Fruit fly (Drosophila melanogaster) whole organism, embryonic: ENCODE results near the gene CG46523.
A peak's percentile ranks its signal among the peaks of the same experiment; 100 is the strongest.

Experiments used
- Aef1 ChIP-seq: fragments of 200-800 bp; sonication (Bioruptor generic); IDR thresholded peaks from 3 replicates; pipeline ENCODE4 v1.3.6; 2022; ENCODE audit warnings: missing biosample characterization, missing genetic modification characterization
- B-H1 ChIP-seq: fragments of 200-800 bp; sonication (Bioruptor generic); IDR thresholded peaks from 3 replicates; pipeline ENCODE4 v1.3.6; 2022; ENCODE audit warnings: missing biosample characterization, missing genetic modification characterization
- BtbVII ChIP-seq: fragments of 200-800 bp; sonication (Bioruptor generic); optimal IDR thresholded peaks from 3 replicates; lab custom pipeline; 2017; ENCODE audit warnings: missing biosample characterization, mild to moderate bottlenecking, missing genetic modification characterization
- CG10147 ChIP-seq: fragments of 200-800 bp; sonication (Bioruptor generic); optimal IDR thresholded peaks from 2 replicates; lab custom pipeline; 2019; ENCODE audit warnings: missing biosample characterization, mild to moderate bottlenecking, missing genetic modification characterization, moderate library complexity
- CG10431 ChIP-seq: fragments of 200-800 bp; sonication (Bioruptor generic); optimal IDR thresholded peaks from 3 replicates; lab custom pipeline; 2018; ENCODE audit warnings: missing biosample characterization, mild to moderate bottlenecking, missing genetic modification characterization
- CG11085 ChIP-seq: fragments of 200-800 bp; sonication (Bioruptor generic); IDR thresholded peaks from 2 replicates; pipeline ENCODE4 v1.3.6; 2022; ENCODE audit warnings: missing biosample characterization, missing genetic modification characterization
- CG11695 ChIP-seq: fragments of 200-800 bp; sonication (Bioruptor generic); IDR thresholded peaks from 3 replicates; pipeline ENCODE4 v1.3.6; 2022; ENCODE audit warnings: missing biosample characterization, missing genetic modification characterization
- CG11723 ChIP-seq: fragments of 200-800 bp; sonication (Bioruptor generic); optimal IDR thresholded peaks from 2 replicates; lab custom pipeline; 2017; ENCODE audit warnings: missing biosample characterization, mild to moderate bottlenecking, missing genetic modification characterization
- CG12071 ChIP-seq: fragments of 200-800 bp; sonication (Bioruptor generic); optimal IDR thresholded peaks from 3 replicates; lab custom pipeline; 2018; ENCODE audit warnings: missing biosample characterization, mild to moderate bottlenecking, missing genetic modification characterization
- CG13123 ChIP-seq: fragments of 200-800 bp; sonication (Bioruptor generic); optimal IDR thresholded peaks from 2 replicates; lab custom pipeline; 2016; ENCODE audit warnings: missing biosample characterization, missing genetic modification characterization
- CG13624 ChIP-seq: fragments of 200-800 bp; sonication (Bioruptor generic); optimal IDR thresholded peaks from 2 replicates; lab custom pipeline; 2016; ENCODE audit warnings: missing biosample characterization, missing genetic modification characterization
- CG13775 ChIP-seq: fragments of 200-800 bp; sonication (Bioruptor generic); optimal IDR thresholded peaks from 3 replicates; lab custom pipeline; 2017; ENCODE audit warnings: missing biosample characterization, mild to moderate bottlenecking, missing genetic modification characterization
- CG1529 ChIP-seq: fragments of 200-800 bp; sonication (Bioruptor generic); optimal IDR thresholded peaks from 3 replicates; lab custom pipeline; 2018; ENCODE audit warnings: missing biosample characterization, missing genetic modification characterization
- CG1647 ChIP-seq: fragments of 200-800 bp; sonication (Bioruptor generic); optimal IDR thresholded peaks from 3 replicates; lab custom pipeline; 2016; ENCODE audit warnings: missing biosample characterization, missing genetic modification characterization
- CG1832 ChIP-seq: fragments of 200-800 bp; sonication (Bioruptor generic); optimal IDR thresholded peaks from 2 replicates; lab custom pipeline; 2017; ENCODE audit warnings: missing biosample characterization, mild to moderate bottlenecking, missing genetic modification characterization, inconsistent platforms
- CG2889 ChIP-seq: fragments of 200-800 bp; sonication (Bioruptor generic); IDR thresholded peaks from 3 replicates; pipeline ENCODE4 v1.3.6; 2022; ENCODE audit warnings: missing biosample characterization, missing genetic modification characterization
- CG3726 ChIP-seq: fragments of 200-800 bp; sonication (Bioruptor generic); IDR thresholded peaks from 3 replicates; pipeline ENCODE4, ENCODE4 v1.3.6; 2022; ENCODE audit warnings: missing biosample characterization, missing genetic modification characterization
- CG6272 ChIP-seq: fragments of 200-800 bp; sonication (Bioruptor generic); IDR thresholded peaks from 2 replicates; pipeline ENCODE4 v1.3.6; 2022; ENCODE audit warnings: missing biosample characterization, missing genetic modification characterization
- CG8281 ChIP-seq: fragments of 200-800 bp; sonication (Bioruptor generic); optimal IDR thresholded peaks from 2 replicates; lab custom pipeline; 2018; ENCODE audit warnings: missing biosample characterization, mild to moderate bottlenecking, missing genetic modification characterization, moderate library complexity
- CG9932 ChIP-seq: fragments of 200-800 bp; sonication (Bioruptor generic); IDR thresholded peaks from 2 replicates; pipeline ENCODE4 v1.3.6; 2022; ENCODE audit warnings: missing biosample characterization, missing genetic modification characterization
- Chrac-16 ChIP-seq: fragments of 200-800 bp; sonication (Bioruptor generic); optimal IDR thresholded peaks from 3 replicates; lab custom pipeline; 2016; ENCODE audit warnings: missing biosample characterization, missing genetic modification characterization
- CkIIα-i1 ChIP-seq: fragments of 200-800 bp; sonication (Bioruptor generic); IDR thresholded peaks from 2 replicates; pipeline ENCODE4 v1.3.6; 2022; ENCODE audit warnings: missing biosample characterization, missing genetic modification characterization
- E2f2 ChIP-seq: fragments of 200-800 bp; sonication (Bioruptor generic); IDR thresholded peaks from 2 replicates; pipeline ENCODE4 v1.3.6; 2022; ENCODE audit warnings: missing biosample characterization, missing genetic modification characterization
- H15 ChIP-seq: fragments of 200-800 bp; sonication (Bioruptor generic); IDR thresholded peaks from 3 replicates; pipeline ENCODE4 v1.3.6; 2022; ENCODE audit warnings: missing biosample characterization, missing genetic modification characterization
- HLHmδ ChIP-seq: fragments of 200-800 bp; sonication (Bioruptor generic); optimal IDR thresholded peaks from 2 replicates; lab custom pipeline; 2018; ENCODE audit warnings: missing biosample characterization, mild to moderate bottlenecking, missing genetic modification characterization, moderate library complexity
- Hand ChIP-seq: fragments of 200-800 bp; sonication (Bioruptor generic); optimal IDR thresholded peaks from 2 replicates; lab custom pipeline; 2017; ENCODE audit warnings: mild to moderate bottlenecking, missing biosample characterization, missing genetic modification reagents, missing genetic modification characterization
- Hmx ChIP-seq: fragments of 200-800 bp; sonication (Bioruptor generic); optimal IDR thresholded peaks from 2 replicates; lab custom pipeline; 2016; ENCODE audit warnings: missing biosample characterization, missing genetic modification characterization
- MBD-R2 ChIP-seq: fragments of 200-800 bp; sonication (Bioruptor generic); IDR thresholded peaks from 2 replicates; pipeline ENCODE4 v1.3.6; 2022; ENCODE audit warnings: missing biosample characterization, missing genetic modification characterization
- Side ChIP-seq: fragments of 200-800 bp; sonication (Bioruptor generic); optimal IDR thresholded peaks from 2 replicates; lab custom pipeline; 2016; ENCODE audit warnings: missing biosample characterization, missing genetic modification characterization
- Sin3A ChIP-seq: fragments of >200 bp; optimal IDR thresholded peaks from 2 replicates; lab custom pipeline; 2018
- Six4 ChIP-seq: fragments of 200-800 bp; sonication (Bioruptor generic); optimal IDR thresholded peaks from 2 replicates; lab custom pipeline; 2016; ENCODE audit warnings: missing biosample characterization, missing genetic modification characterization
- Taf1 ChIP-seq: fragments of 200-800 bp; sonication (Bioruptor generic); IDR thresholded peaks from 2 replicates; pipeline ENCODE4 v1.3.6; 2022; ENCODE audit warnings: missing biosample characterization, missing genetic modification characterization
- Tbp ChIP-seq: fragments of >200 bp; optimal IDR thresholded peaks from 2 replicates; lab custom pipeline; 2018; ENCODE audit warnings: missing biosample characterization, missing genetic modification characterization
- Vsx1 ChIP-seq: fragments of 200-800 bp; sonication (Bioruptor generic); optimal IDR thresholded peaks from 2 replicates; lab custom pipeline; 2017; ENCODE audit warnings: missing biosample characterization, mild to moderate bottlenecking, missing genetic modification characterization, missing genetic modification reagents
- ab ChIP-seq: fragments of 200-800 bp; sonication (Bioruptor generic); optimal IDR thresholded peaks from 2 replicates; lab custom pipeline; 2016; ENCODE audit warnings: missing biosample characterization, missing genetic modification characterization
- bab2 ChIP-seq: fragments of 200-800 bp; sonication (Bioruptor generic); optimal IDR thresholded peaks from 2 replicates; lab custom pipeline; 2016; ENCODE audit warnings: missing biosample characterization, missing genetic modification characterization
- chif ChIP-seq, 2 experiments: fragments of 200-800 bp; sonication (Bioruptor generic); optimal IDR thresholded peaks; 3 replicates each; lab custom pipeline; 2016; ENCODE audit warnings: missing biosample characterization in 2 of 2, missing genetic modification characterization in 2 of 2
- corto ChIP-seq: fragments of 200-800 bp; sonication (Bioruptor generic); optimal IDR thresholded peaks from 2 replicates; lab custom pipeline; 2016; ENCODE audit warnings: missing biosample characterization, mild to moderate bottlenecking, missing genetic modification characterization, moderate library complexity
- dmrt99B ChIP-seq: fragments of 200-800 bp; sonication (Bioruptor generic); optimal IDR thresholded peaks from 2 replicates; lab custom pipeline; 2018; ENCODE audit warnings: missing biosample characterization, mild to moderate bottlenecking, missing genetic modification characterization, moderate library complexity
- ftz-f1 ChIP-seq: fragments of 200-800 bp; sonication (Bioruptor generic); optimal IDR thresholded peaks from 2 replicates; lab custom pipeline; 2016; ENCODE audit warnings: missing biosample characterization, missing genetic modification characterization
- gsb ChIP-seq: fragments of 200-800 bp; sonication (Bioruptor generic); IDR thresholded peaks from 2 replicates; pipeline ENCODE4 v1.3.6; 2022; ENCODE audit warnings: missing biosample characterization, missing genetic modification characterization
- mam ChIP-seq: fragments of 200-800 bp; sonication (Bioruptor generic); optimal IDR thresholded peaks from 3 replicates; lab custom pipeline; 2016; ENCODE audit warnings: missing biosample characterization, missing genetic modification characterization
- otp ChIP-seq: fragments of 200-800 bp; sonication (Bioruptor generic); IDR thresholded peaks from 3 replicates; pipeline ENCODE4, ENCODE4 v1.3.6; 2022; ENCODE audit warnings: missing biosample characterization, missing genetic modification characterization
- peb ChIP-seq: fragments of 200-800 bp; sonication (Bioruptor generic); IDR thresholded peaks from 2 replicates; pipeline ENCODE4 v1.3.6; 2022; ENCODE audit warnings: missing biosample characterization, missing genetic modification characterization
- pnt ChIP-seq: fragments of 200-800 bp; sonication (Bioruptor generic); optimal IDR thresholded peaks from 3 replicates; lab custom pipeline; 2016; ENCODE audit warnings: missing biosample characterization, missing genetic modification characterization
- pros ChIP-seq: fragments of 200-800 bp; sonication (Bioruptor generic); optimal IDR thresholded peaks from 3 replicates; lab custom pipeline; 2019; ENCODE audit warnings: missing biosample characterization, mild to moderate bottlenecking, missing genetic modification characterization, moderate library complexity
- ranshi ChIP-seq: fragments of 200-800 bp; sonication (Bioruptor generic); IDR thresholded peaks from 2 replicates; pipeline ENCODE4 v1.3.6; 2022; ENCODE audit warnings: missing biosample characterization, missing genetic modification characterization
- rib ChIP-seq: fragments of 200-800 bp; sonication (Bioruptor generic); IDR thresholded peaks from 2 replicates; pipeline ENCODE4 v1.3.6; 2022; ENCODE audit warnings: missing biosample characterization, missing genetic modification characterization
- scrt ChIP-seq: fragments of 200-800 bp; sonication (Bioruptor generic); optimal IDR thresholded peaks from 2 replicates; lab custom pipeline; 2018; ENCODE audit warnings: missing biosample characterization, mild to moderate bottlenecking, missing genetic modification characterization, moderate library complexity
- sim ChIP-seq: fragments of 200-800 bp; sonication (Bioruptor generic); IDR thresholded peaks from 2 replicates; pipeline ENCODE4 v1.3.6; 2022; ENCODE audit warnings: missing biosample characterization, missing genetic modification characterization
- sna ChIP-seq: fragments of 200-800 bp; sonication (Bioruptor generic); IDR thresholded peaks from 2 replicates; pipeline ENCODE4 v1.3.6; 2022; ENCODE audit warnings: missing biosample characterization, missing genetic modification characterization; ENCODE audit not compliant: partially characterized antibody
- stc ChIP-seq: fragments of 200-800 bp; sonication (Bioruptor generic); IDR thresholded peaks from 2 replicates; pipeline ENCODE4 v1.3.6; 2022; ENCODE audit warnings: missing biosample characterization, missing genetic modification characterization
- trem ChIP-seq: fragments of 200-800 bp; optimal IDR thresholded peaks from 3 replicates; lab custom pipeline; 2019; ENCODE audit warnings: missing biosample characterization, mild to moderate bottlenecking, missing genetic modification characterization, moderate library complexity
- wdn ChIP-seq: fragments of 200-800 bp; sonication (Bioruptor generic); IDR thresholded peaks from 2 replicates; pipeline ENCODE4 v1.3.6; 2022; ENCODE audit warnings: missing biosample characterization, missing genetic modification characterization

Gene CG46523

dm6 chr3L:1890941-1891340, 48.0 kb downstream of the CG46523 start (continued):
- TF ChIP-seq CG1647 (no peak), stc (GFP tag; lab: Robert Waterston, UW) (no peak), rib (GFP tag; lab: Robert Waterston, UW) (no peak), pnt (GFP tag; lab: Kevin White, UChicago) (no peak), chif (GFP tag; optimal IDR thresholded peaks at IDR 0.05; lab: Kevin White, UChicago) (no peak), CG13775 (GFP tag; lab: Kevin White, UChicago) (no peak), CG9932 (GFP tag; lab: Robert Waterston, UW) (no peak), BtbVII (GFP tag; lab: Kevin White, UChicago) (no peak), Chrac-16 (GFP tag; lab: Kevin White, UChicago) (no peak), CG1529 (no peak), CkIIα-i1 (GFP tag; lab: Robert Waterston, UW) (no peak), MBD-R2 (GFP tag; lab: Robert Waterston, UW) (no peak), E2f2 (peak; percentile 87), CG12071 (GFP tag; lab: Kevin White, UChicago) (no peak), CG13123 (GFP tag; lab: Kevin White, UChicago) (no peak), trem (tag; lab: Kevin White, UChicago) (no peak), CG11695 (GFP tag; lab: Robert Waterston, UW) (no peak), CG2889 (GFP tag; lab: Robert Waterston, UW) (no peak), Six4 (GFP tag; lab: Kevin White, UChicago) (no peak), Sin3A (no peak), peb (GFP tag; lab: Robert Waterston, UW) (no peak), CG3726 (GFP tag; lab: Robert Waterston, UW) (no peak), scrt (GFP tag; lab: Kevin White, UChicago) (no peak), CG10147 (GFP tag; lab: Kevin White, UChicago) (no peak), gsb (no peak), otp (GFP tag; lab: Robert Waterston, UW) (peak; percentile 38; the same call in 1 of the 3 replicates), Aef1 (no peak), pros (no peak), Side (GFP tag; lab: Kevin White, UChicago) (no peak), CG10431 (GFP tag; lab: Kevin White, UChicago) (no peak), Tbp (GFP tag; lab: Kevin White, UChicago) (no peak), ftz-f1 (no peak), CG1832 (GFP tag; lab: Kevin White, UChicago) (no peak), sim (GFP tag; lab: Robert Waterston, UW) (no peak), CG11723 (GFP tag; lab: Kevin White, UChicago) (no peak), Taf1 (GFP tag; lab: Robert Waterston, UW) (no peak), wdn (GFP tag; lab: Robert Waterston, UW) (no peak), CG8281 (no peak), HLHmδ (no peak), corto (GFP tag; lab: Kevin White, UChicago) (no peak), Hmx (no peak), CG6272 (GFP tag; lab: Robert Waterston, UW) (no peak), ab (no peak), CG13624 (GFP tag; lab: Kevin White, UChicago) (peak; percentile 2), mam (GFP tag; lab: Kevin White, UChicago) (no peak), CG11085 (GFP tag; lab: Robert Waterston, UW) (no peak), B-H1 (GFP tag; lab: Robert Waterston, UW) (no peak), sna (GFP tag; lab: Robert Waterston, UW) (no peak), bab2 (GFP tag; lab: Kevin White, UChicago) (no peak), Vsx1 (GFP tag; lab: Kevin White, UChicago) (no peak), H15 (GFP tag; lab: Robert Waterston, UW) (no peak), ranshi (no peak), Hand (GFP tag; lab: Kevin White, UChicago) (no peak), dmrt99B (no peak)
